Fruit fly (Drosophila melanogaster): ENCODE data around the gene APC4.
A peak's percentile ranks its signal among the peaks of the same experiment; 100 is the strongest.

The APC4 gene

dm6 chrX:9043711-9044505 is 38.8 kb upstream of the APC4 start:
- TF ChIP-seq CG4496 (GFP tag; IDR thresholded peaks at IDR 0.05) (peak; percentile 62), CG32121 (GFP tag; IDR thresholded peaks at IDR 0.05) (peak; percentile 84), CG17806 (tag; optimal IDR thresholded peaks at IDR 0.05) (no peak), Pif1B (GFP tag; optimal IDR thresholded peaks at IDR 0.05) (no peak), Ets98B (GFP tag; IDR thresholded peaks at IDR 0.05) (peak; percentile 57; the same call in 1 of the 2 replicates), fd96Ca (GFP tag; IDR thresholded peaks at IDR 0.05) (peak; percentile 36; the same call in 1 of the 3 replicates), Pif1A (GFP tag; optimal IDR thresholded peaks at IDR 0.05) (no peak)

- no peak for TF ChIP-seq fd96Ca (GFP tag; IDR thresholded peaks at IDR 0.05)
- no peak for TF ChIP-seq CG14655 (GFP tag; optimal IDR thresholded peaks at IDR 0.05)
- TF ChIP-seq CG13204 (GFP tag; optimal IDR thresholded peaks at IDR 0.05) = no peak
- no peak for TF ChIP-seq Snoo (tag; optimal IDR thresholded peaks at IDR 0.05)
- no peak for TF ChIP-seq EcR (GFP tag; optimal IDR thresholded peaks at IDR 0.05)
- TF ChIP-seq CG8301 (tag; optimal IDR thresholded peaks at IDR 0.05) = no peak
- TF ChIP-seq CG10348 (GFP tag; IDR thresholded peaks at IDR 0.05) = no peak
- TF ChIP-seq CG4496 (GFP tag; IDR thresholded peaks at IDR 0.05) = no peak
- TF ChIP-seq D1 (tag; optimal IDR thresholded peaks at IDR 0.05) = no peak
- no peak for TF ChIP-seq rn (GFP tag; IDR thresholded peaks at IDR 0.05)
- no peak for TF ChIP-seq CG9948 (tag; optimal IDR thresholded peaks at IDR 0.05)
- no peak for TF ChIP-seq CG8159 (tag; optimal IDR thresholded peaks at IDR 0.05)
Measured at dm6 chrX:9044857-9045256, 37.9 kb upstream of the APC4 start.

- peak; percentile 19 for TF ChIP-seq CG14655 (GFP tag; optimal IDR thresholded peaks at IDR 0.05)
- no peak for TF ChIP-seq Snoo (tag; optimal IDR thresholded peaks at IDR 0.05)
- no peak for TF ChIP-seq CG8301 (tag; optimal IDR thresholded peaks at IDR 0.05)
- TF ChIP-seq D1 (tag; optimal IDR thresholded peaks at IDR 0.05) = no peak
- TF ChIP-seq CG4496 (GFP tag; IDR thresholded peaks at IDR 0.05) = 0 out of 3 replicates have a peak, but pooled peaks have one; percentile 14
- TF ChIP-seq CG17806 (tag; optimal IDR thresholded peaks at IDR 0.05) = peak; percentile 50
- TF ChIP-seq CG8159 (tag; optimal IDR thresholded peaks at IDR 0.05) = peak; percentile 55
- TF ChIP-seq CG9948 (tag; optimal IDR thresholded peaks at IDR 0.05) = peak; percentile 59
- no peak for TF ChIP-seq CG10348 (GFP tag; IDR thresholded peaks at IDR 0.05)
- TF ChIP-seq CG34367 (tag; optimal IDR thresholded peaks at IDR 0.05) = peak; percentile 31
- TF ChIP-seq CG13204 (GFP tag; optimal IDR thresholded peaks at IDR 0.05) = no peak
- TF ChIP-seq Pif1A (GFP tag; optimal IDR thresholded peaks at IDR 0.05) = peak; percentile 39
- TF ChIP-seq CG15710 (tag; optimal IDR thresholded peaks at IDR 0.05) = peak; percentile 32
- TF ChIP-seq CG12605 (GFP tag; IDR thresholded peaks at IDR 0.05) = no peak
- TF ChIP-seq EcR (GFP tag; optimal IDR thresholded peaks at IDR 0.05) = no peak
Measured at dm6 chrX:9046383-9046941, 36.3 kb upstream of the APC4 start.

dm6 chrX:9046986-9047385 is 35.7 kb upstream of the APC4 start:
- peak; percentile 67 for TF ChIP-seq CG14655 (GFP tag; optimal IDR thresholded peaks at IDR 0.05)
- TF ChIP-seq gl (tag; optimal IDR thresholded peaks at IDR 0.05) = no peak
- TF ChIP-seq Snoo (tag; optimal IDR thresholded peaks at IDR 0.05) = no peak
- TF ChIP-seq CG4496 (GFP tag; IDR thresholded peaks at IDR 0.05) = peak; percentile 93
- peak; percentile 55 for TF ChIP-seq CG8159 (tag; optimal IDR thresholded peaks at IDR 0.05)
- TF ChIP-seq D1 (tag; optimal IDR thresholded peaks at IDR 0.05) = no peak
- no peak for TF ChIP-seq CG13204 (GFP tag; optimal IDR thresholded peaks at IDR 0.05)
- TF ChIP-seq fd96Ca (GFP tag; IDR thresholded peaks at IDR 0.05) = peak; percentile 91
- peak; percentile 56 for TF ChIP-seq CG9948 (tag; optimal IDR thresholded peaks at IDR 0.05)
- TF ChIP-seq rn (GFP tag; IDR thresholded peaks at IDR 0.05) = peak; percentile 66; the same call in 1 of the 2 replicates
- TF ChIP-seq CG15710 (tag; optimal IDR thresholded peaks at IDR 0.05) = peak; percentile 67
- TF ChIP-seq CG12605 (GFP tag; IDR thresholded peaks at IDR 0.05) = peak; percentile 73
- peak; percentile 87 for TF ChIP-seq CG32121 (GFP tag; IDR thresholded peaks at IDR 0.05)
- TF ChIP-seq Pif1A (GFP tag; optimal IDR thresholded peaks at IDR 0.05) = peak; percentile 16
- TF ChIP-seq CG10348 (GFP tag; IDR thresholded peaks at IDR 0.05) = peak; percentile 52
- peak; percentile 64 for TF ChIP-seq CG8301 (tag; optimal IDR thresholded peaks at IDR 0.05)
- TF ChIP-seq EcR (GFP tag; optimal IDR thresholded peaks at IDR 0.05) = no peak
- TF ChIP-seq CG34367 (tag; optimal IDR thresholded peaks at IDR 0.05) = peak; percentile 54
- TF ChIP-seq Pif1B (GFP tag; optimal IDR thresholded peaks at IDR 0.05) = no peak
- peak; percentile 89 for TF ChIP-seq Ets98B (GFP tag; IDR thresholded peaks at IDR 0.05)
- TF ChIP-seq CG17806 (tag; optimal IDR thresholded peaks at IDR 0.05) = peak; percentile 60

- TF ChIP-seq EcR (GFP tag; optimal IDR thresholded peaks at IDR 0.05) (peak; percentile 78), CG15710 (tag; optimal IDR thresholded peaks at IDR 0.05) (peak; percentile 92), CG32121 (GFP tag; IDR thresholded peaks at IDR 0.05) (peak; percentile 57; the same call in 1 of the 2 replicates), Pif1A (GFP tag; optimal IDR thresholded peaks at IDR 0.05) (peak; percentile 76), D1 (tag; optimal IDR thresholded peaks at IDR 0.05) (peak; percentile 75), gl (tag; optimal IDR thresholded peaks at IDR 0.05) (peak; percentile 31), Snoo (tag; optimal IDR thresholded peaks at IDR 0.05) (peak; percentile 60), CG10348 (GFP tag; IDR thresholded peaks at IDR 0.05) (no peak), Ets98B (GFP tag; IDR thresholded peaks at IDR 0.05) (no peak), fd96Ca (GFP tag; IDR thresholded peaks at IDR 0.05) (peak; percentile 52; the same call in 1 of the 3 replicates), CG34367 (tag; optimal IDR thresholded peaks at IDR 0.05) (peak; percentile 84), rn (GFP tag; IDR thresholded peaks at IDR 0.05) (0 out of 2 replicates have a peak, but pooled peaks have one; percentile 19), CG17806 (tag; optimal IDR thresholded peaks at IDR 0.05) (peak; percentile 86), CG13204 (GFP tag; optimal IDR thresholded peaks at IDR 0.05) (peak; percentile 96), CG8159 (tag; optimal IDR thresholded peaks at IDR 0.05) (peak; percentile 94), CG12605 (GFP tag; IDR thresholded peaks at IDR 0.05) (peak; percentile 62; the same call in 1 of the 2 replicates), Pif1B (GFP tag; optimal IDR thresholded peaks at IDR 0.05) (peak; percentile 72), CG9948 (tag; optimal IDR thresholded peaks at IDR 0.05) (peak; percentile 90), CG14655 (GFP tag; optimal IDR thresholded peaks at IDR 0.05) (peak; percentile 88), CG8301 (tag; optimal IDR thresholded peaks at IDR 0.05) (peak; percentile 83), CG4496 (GFP tag; IDR thresholded peaks at IDR 0.05) (peak; percentile 78; the same call in 2 of the 3 replicates)
Measured at dm6 chrX:9047725-9048384, 34.9 kb upstream of the APC4 start.
